Worm (Caenorhabditis elegans) whole organism, L3 larva: ENCODE data around the gene W05E10.1.

Source experiments
- R02D3.7 ChIP-seq: fragments of 150-350 bp; optimal IDR thresholded peaks from 2 replicates; lab custom pipeline; 2014; ENCODE audit warnings: missing biosample characterization, missing genetic modification characterization
- aly-2 ChIP-seq: fragments of 150-350 bp; optimal IDR thresholded peaks from 2 replicates; lab custom pipeline; 2014; ENCODE audit warnings: missing biosample characterization, missing genetic modification characterization
- ceh-16 ChIP-seq: sonication (generic microtip); optimal IDR thresholded peaks from 2 replicates; lab custom pipeline; 2017; ENCODE audit warnings: missing biosample characterization, missing genetic modification characterization
- ceh-28 ChIP-seq: fragments of 150-350 bp; optimal IDR thresholded peaks from 2 replicates; lab custom pipeline; 2014; ENCODE audit warnings: missing biosample characterization, missing genetic modification reagents, missing genetic modification characterization
- ceh-82 ChIP-seq: fragments of 150-350 bp; optimal IDR thresholded peaks from 2 replicates; lab custom pipeline; 2014; ENCODE audit warnings: missing biosample characterization, missing genetic modification characterization
- ceh-9 ChIP-seq: sonication (generic microtip); optimal IDR thresholded peaks from 2 replicates; lab custom pipeline; 2018; ENCODE audit warnings: missing biosample characterization, missing genetic modification characterization
- daf-12 ChIP-seq: fragments of 150-350 bp; optimal IDR thresholded peaks from 2 replicates; lab custom pipeline; 2014; ENCODE audit warnings: missing biosample characterization, missing genetic modification reagents, missing genetic modification characterization
- egl-27 ChIP-seq: sonication (generic microtip); optimal IDR thresholded peaks from 4 replicates; lab custom pipeline; 2017; ENCODE audit warnings: missing biosample characterization, missing genetic modification reagents, missing genetic modification characterization
- egl-5 ChIP-seq: fragments of 150-350 bp; optimal IDR thresholded peaks from 2 replicates; lab custom pipeline; 2017; ENCODE audit warnings: missing biosample characterization, missing genetic modification reagents, missing genetic modification characterization, inconsistent platforms
- elt-1 ChIP-seq: fragments of 150-350 bp; optimal IDR thresholded peaks from 2 replicates; lab custom pipeline; 2014; ENCODE audit warnings: missing biosample characterization, missing genetic modification characterization
- elt-3 ChIP-seq, 3 experiments: fragments of 150-350 bp in 1 of 3; sonication (generic microtip) in 2 of 3; optimal IDR thresholded peaks; 2 replicates in 2 of 3; 4 replicates in 1 of 3; lab custom pipeline; 2014 to 2017; ENCODE audit warnings: missing biosample characterization in 3 of 3, missing genetic modification characterization in 3 of 3
- eor-1 ChIP-seq, 2 experiments: fragments of 150-350 bp; optimal IDR thresholded peaks; 2 replicates each; lab custom pipeline; 2014 to 2018; ENCODE audit warnings: missing biosample characterization in 2 of 2, missing genetic modification characterization in 2 of 2
- fkh-10 ChIP-seq: sonication (generic microtip); optimal IDR thresholded peaks from 2 replicates; lab custom pipeline; 2017; ENCODE audit warnings: missing biosample characterization, missing genetic modification reagents, missing genetic modification characterization
- fkh-2 ChIP-seq: fragments of 150-350 bp; optimal IDR thresholded peaks from 2 replicates; lab custom pipeline; 2014; ENCODE audit warnings: missing biosample characterization, missing genetic modification reagents, missing genetic modification characterization
- fos-1 ChIP-seq: fragments of 150-350 bp; optimal IDR thresholded peaks from 2 replicates; lab custom pipeline; 2014; ENCODE audit warnings: missing biosample characterization, missing genetic modification characterization
- hmg-11 ChIP-seq: sonication (generic microtip); optimal IDR thresholded peaks from 2 replicates; lab custom pipeline; 2016; ENCODE audit warnings: missing genetic modification characterization, missing compliant biosample characterization
- jun-1 ChIP-seq: fragments of 150-350 bp; optimal IDR thresholded peaks from 2 replicates; lab custom pipeline; 2014; ENCODE audit warnings: missing biosample characterization, missing genetic modification reagents, missing genetic modification characterization
- lin-15B ChIP-seq: fragments of 150-350 bp; optimal IDR thresholded peaks from 2 replicates; lab custom pipeline; 2014; ENCODE audit warnings: missing biosample characterization, missing genetic modification characterization
- lin-39 ChIP-seq: fragments of 150-350 bp; optimal IDR thresholded peaks from 2 replicates; lab custom pipeline; 2018; ENCODE audit warnings: missing biosample characterization, missing genetic modification reagents, missing genetic modification characterization
- lsy-12 ChIP-seq: sonication (generic microtip); optimal IDR thresholded peaks from 2 replicates; lab custom pipeline; 2016; ENCODE audit warnings: mild to moderate bottlenecking, missing genetic modification characterization, missing compliant biosample characterization
- mdl-1 ChIP-seq: fragments of 150-350 bp; optimal IDR thresholded peaks from 2 replicates; lab custom pipeline; 2014; ENCODE audit warnings: missing biosample characterization, missing genetic modification characterization
- nhr-11 ChIP-seq: fragments of 150-350 bp; optimal IDR thresholded peaks from 2 replicates; lab custom pipeline; 2014; ENCODE audit warnings: missing biosample characterization, missing genetic modification characterization
- nhr-12 ChIP-seq: fragments of 150-350 bp; optimal IDR thresholded peaks from 2 replicates; lab custom pipeline; 2014; ENCODE audit warnings: missing biosample characterization, missing genetic modification characterization
- nhr-23 ChIP-seq: fragments of 150-350 bp; optimal IDR thresholded peaks from 2 replicates; lab custom pipeline; 2014; ENCODE audit warnings: missing biosample characterization, missing genetic modification reagents, missing genetic modification characterization
- nhr-237 ChIP-seq: fragments of 150-350 bp; optimal IDR thresholded peaks from 2 replicates; lab custom pipeline; 2014; ENCODE audit warnings: missing biosample characterization, missing genetic modification characterization
- nhr-25 ChIP-seq: sonication (generic microtip); optimal IDR thresholded peaks from 2 replicates; lab custom pipeline; 2017; ENCODE audit warnings: missing biosample characterization, missing genetic modification characterization
- nhr-43 ChIP-seq: sonication (generic microtip); optimal IDR thresholded peaks from 2 replicates; lab custom pipeline; 2016; ENCODE audit warnings: mild to moderate bottlenecking, missing genetic modification characterization, missing compliant biosample characterization; ENCODE audit not compliant: poor library complexity, severe bottlenecking
- nhr-76 ChIP-seq: fragments of 150-350 bp; sonication (generic microtip); optimal IDR thresholded peaks from 5 replicates; lab custom pipeline; 2014; ENCODE audit warnings: missing biosample characterization, missing genetic modification characterization
- nhr-77 ChIP-seq: fragments of 150-350 bp; optimal IDR thresholded peaks from 2 replicates; lab custom pipeline; 2014; ENCODE audit warnings: missing biosample characterization, missing genetic modification characterization
- pha-4 ChIP-seq: fragments of 150-350 bp; optimal IDR thresholded peaks from 2 replicates; lab custom pipeline; 2014; ENCODE audit warnings: missing biosample characterization, missing genetic modification reagents, missing genetic modification characterization
- sea-2 ChIP-seq: fragments of 150-350 bp; sonication (generic microtip); optimal IDR thresholded peaks from 4 replicates; lab custom pipeline; 2014; ENCODE audit warnings: missing biosample characterization, missing genetic modification reagents, missing genetic modification characterization
- skn-1 ChIP-seq: fragments of 150-350 bp; optimal IDR thresholded peaks from 2 replicates; lab custom pipeline; 2014; ENCODE audit warnings: missing biosample characterization, missing genetic modification characterization
- snpc-4 ChIP-seq: fragments of 150-350 bp; optimal IDR thresholded peaks from 2 replicates; lab custom pipeline; 2014; ENCODE audit warnings: missing biosample characterization, missing genetic modification characterization
- tbx-2 ChIP-seq: sonication (generic microtip); optimal IDR thresholded peaks from 2 replicates; lab custom pipeline; 2016; ENCODE audit warnings: mild to moderate bottlenecking, missing genetic modification characterization, missing compliant biosample characterization
- unc-39 ChIP-seq: sonication (generic microtip); optimal IDR thresholded peaks from 4 replicates; lab custom pipeline; 2017; ENCODE audit warnings: missing biosample characterization, missing genetic modification characterization
- unc-62 ChIP-seq: fragments of 150-350 bp; sonication (generic microtip); optimal IDR thresholded peaks from 4 replicates; lab custom pipeline; 2014; ENCODE audit warnings: missing biosample characterization, missing genetic modification reagents, missing genetic modification characterization
- zag-1 ChIP-seq: fragments of 150-350 bp; optimal IDR thresholded peaks from 2 replicates; lab custom pipeline; 2014; ENCODE audit warnings: missing biosample characterization, missing genetic modification characterization
- ztf-4 ChIP-seq: fragments of 150-350 bp; optimal IDR thresholded peaks from 2 replicates; lab custom pipeline; 2014; ENCODE audit warnings: missing biosample characterization, missing genetic modification characterization

The W05E10.1 gene

ce11 chrV:11733460-11733859 lies 42.0 kb upstream of the W05E10.1 start, which contains the start of gene npp-22 (continued):
- no peak for TF ChIP-seq nhr-76 (tag; lab: Kevin White, UChicago)
- TF ChIP-seq nhr-43 (tag; lab: Kevin White, UChicago) = no peak
- no peak for TF ChIP-seq skn-1 (tag; lab: Kevin White, UChicago)
- TF ChIP-seq nhr-237 (tag; lab: Kevin White, UChicago) = no peak
- TF ChIP-seq fkh-10 (GFP tag; lab: Kevin White, UChicago) = no peak
- no peak for TF ChIP-seq tbx-2 (tag; lab: Kevin White, UChicago)
- TF ChIP-seq unc-39 (tag; lab: Kevin White, UChicago) = no peak
- TF ChIP-seq daf-12 (tag; lab: Kevin White, UChicago) = peak; percentile 51
- TF ChIP-seq unc-62 (GFP tag; lab: Kevin White, UChicago) = no peak
- no peak for TF ChIP-seq elt-3 (tag; optimal IDR thresholded peaks at IDR 0.05; lab: Kevin White, UChicago)
- no peak for TF ChIP-seq lin-39 (tag; lab: Kevin White, UChicago)
- TF ChIP-seq ceh-9 (tag; lab: Kevin White, UChicago) = no peak
- peak; percentile 80 for TF ChIP-seq lin-15B (tag; lab: Kevin White, UChicago)
- peak; percentile 73 for TF ChIP-seq nhr-23 (tag; lab: Kevin White, UChicago)
- TF ChIP-seq egl-5 (tag; lab: Kevin White, UChicago) = peak; percentile 42
- TF ChIP-seq aly-2 (tag; lab: Kevin White, UChicago) = no peak
- TF ChIP-seq mdl-1 (tag; lab: Kevin White, UChicago) = no peak
- no peak for TF ChIP-seq pha-4

DNA sequence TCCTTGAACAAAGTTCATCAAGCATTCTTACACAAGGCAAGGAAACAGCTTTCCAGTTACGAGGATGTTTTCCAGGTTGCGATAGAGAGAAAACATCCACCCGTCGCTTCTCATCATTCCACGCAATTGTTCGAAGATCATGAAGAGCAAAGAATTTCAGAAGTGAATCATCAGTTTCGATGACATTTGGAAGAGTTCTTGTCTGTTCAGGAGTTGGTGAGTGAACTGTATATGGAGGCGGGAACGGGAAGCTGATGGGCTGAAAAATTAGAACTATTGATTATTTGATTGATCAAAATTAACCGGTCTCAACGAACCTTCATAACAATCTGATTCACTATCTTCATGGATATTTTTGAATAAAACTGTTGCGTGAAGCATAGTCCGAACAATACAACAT lies 40.6 kb upstream of the W05E10.1 start:
- TF ChIP-seq unc-62 (GFP tag; lab: Kevin White, UChicago) = no peak
- no peak for TF ChIP-seq aly-2 (tag; lab: Kevin White, UChicago)
- no peak for TF ChIP-seq fkh-2 (tag; lab: Kevin White, UChicago)
- TF ChIP-seq nhr-77 (tag; lab: Kevin White, UChicago) = no peak
- no peak for TF ChIP-seq fkh-10 (GFP tag; lab: Kevin White, UChicago)
- no peak for TF ChIP-seq snpc-4 (tag; lab: Kevin White, UChicago)
- TF ChIP-seq egl-27 = no peak
- TF ChIP-seq zag-1 (tag; lab: Kevin White, UChicago) = no peak
- TF ChIP-seq daf-12 (tag; lab: Kevin White, UChicago) = no peak
- no peak for TF ChIP-seq nhr-12 (tag; lab: Kevin White, UChicago)
- no peak for TF ChIP-seq lin-39 (tag; lab: Kevin White, UChicago)
- no peak for TF ChIP-seq sea-2 (GFP tag; lab: Kevin White, UChicago)
- no peak for TF ChIP-seq ceh-16 (tag; lab: Kevin White, UChicago)
- no peak for TF ChIP-seq hmg-11 (tag; lab: Kevin White, UChicago)
- no peak for TF ChIP-seq ceh-9 (tag; lab: Kevin White, UChicago)
- no peak for TF ChIP-seq ztf-4
- TF ChIP-seq tbx-2 (tag; lab: Kevin White, UChicago) = no peak
- TF ChIP-seq ceh-82 = no peak

- TF ChIP-seq lin-39 (tag; lab: Kevin White, UChicago) (no peak), mdl-1 (tag; lab: Kevin White, UChicago) (no peak), R02D3.7 (tag; lab: Kevin White, UChicago) (no peak), nhr-77 (tag; lab: Kevin White, UChicago) (no peak), tbx-2 (tag; lab: Kevin White, UChicago) (no peak), zag-1 (tag; lab: Kevin White, UChicago) (no peak), fkh-2 (tag; lab: Kevin White, UChicago) (no peak), lin-15B (tag; lab: Kevin White, UChicago) (no peak), ceh-28 (no peak), skn-1 (tag; lab: Kevin White, UChicago) (no peak), nhr-76 (tag; lab: Kevin White, UChicago) (no peak), jun-1 (tag; lab: Kevin White, UChicago) (no peak)
- TF ChIP-seq, all 47 proteins: peak for 0
Observed at ce11 chrV:11730060-11730459, 38.6 kb upstream of the W05E10.1 start, which contains the start of gene rhr-2. Gene rhr-2 (minus strand): TSS chrV:11730160.

ce11 chrV:11725971-11726370 lies 34.5 kb upstream of the W05E10.1 start, which contains the start of gene daf-11:
Gene daf-11 (minus strand): TSS chrV:11726071.
- TF ChIP-seq mdl-1 (tag; lab: Kevin White, UChicago) = no peak
- TF ChIP-seq lsy-12 (tag; lab: Kevin White, UChicago) = no peak
- TF ChIP-seq fkh-2 (tag; lab: Kevin White, UChicago) = no peak
- TF ChIP-seq fos-1 = no peak
- TF ChIP-seq snpc-4 (tag; lab: Kevin White, UChicago) = no peak
- no peak for TF ChIP-seq ceh-9 (tag; lab: Kevin White, UChicago)
- no peak for TF ChIP-seq skn-1 (tag; lab: Kevin White, UChicago)
- no peak for TF ChIP-seq eor-1 (tag; optimal IDR thresholded peaks at IDR 0.05; lab: Kevin White, UChicago)
- TF ChIP-seq elt-1 = no peak
- no peak for TF ChIP-seq aly-2 (tag; lab: Kevin White, UChicago)
- TF ChIP-seq elt-3 (tag; optimal IDR thresholded peaks at IDR 0.05; lab: Kevin White, UChicago) = no peak
- no peak for TF ChIP-seq pha-4
- TF ChIP-seq nhr-25 = no peak
- no peak for TF ChIP-seq fkh-10 (GFP tag; lab: Kevin White, UChicago)
- TF ChIP-seq ceh-28 = no peak
- TF ChIP-seq nhr-237 (tag; lab: Kevin White, UChicago) = no peak
- no peak for TF ChIP-seq lin-15B (tag; lab: Kevin White, UChicago)
- no peak for TF ChIP-seq nhr-23 (tag; lab: Kevin White, UChicago)
- no peak for TF ChIP-seq nhr-11 (tag; lab: Kevin White, UChicago)
- TF ChIP-seq zag-1 (tag; lab: Kevin White, UChicago) = no peak
